Comparison of ENCODE assay signal across 4 fruit fly cellular contexts in the genomic region with DNA sequence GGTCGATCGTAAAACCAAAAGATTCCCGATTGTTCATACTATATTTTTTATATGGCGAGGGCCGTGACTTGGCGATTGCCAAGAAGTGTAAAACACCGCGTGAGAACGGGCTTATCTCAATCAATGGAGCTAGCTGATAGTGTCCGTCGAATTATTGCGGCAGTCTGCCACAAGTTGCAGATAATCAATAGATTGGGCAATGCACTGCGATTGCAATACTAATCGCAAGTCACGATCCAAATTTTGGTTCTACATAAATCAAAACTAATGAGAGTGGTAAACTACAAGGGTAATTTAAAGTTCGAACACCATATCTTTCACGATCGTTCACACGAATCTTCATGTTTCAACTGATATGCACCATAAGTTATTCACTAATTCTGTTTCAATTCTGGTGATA.
A peak's percentile ranks its signal among the peaks of the same experiment; 100 is the strongest.
TF ChIP-seq lines count a peak whose summit lies in the region.

No protein-coding gene starts in this region.

- no peak for TF ChIP-seq CTCF in whole organism, embryonic (GFP tag; optimal IDR thresholded peaks at IDR 0.05; lab: Kevin White, UChicago)

TF ChIP-seq in whole organism, adult, 20 proteins besides CTCF, POLR2A, EP300 and RAD21:
- TF ChIP-seq CG11617 (GFP tag; optimal IDR thresholded peaks at IDR 0.05; lab: Kevin White, UChicago) (no peak), bab1 (GFP tag; optimal IDR thresholded peaks at IDR 0.05; lab: Kevin White, UChicago) (no peak), Mnt (GFP tag; optimal IDR thresholded peaks at IDR 0.05; lab: Kevin White, UChicago) (peak; percentile 11), toe (GFP tag; optimal IDR thresholded peaks at IDR 0.05; lab: Kevin White, UChicago) (no peak), CG5204 (GFP tag; optimal IDR thresholded peaks at IDR 0.05; lab: Kevin White, UChicago) (no peak), CG14711 (tag; optimal IDR thresholded peaks at IDR 0.05; lab: Kevin White, UChicago) (no peak), cic (GFP tag; optimal IDR thresholded peaks at IDR 0.05; lab: Kevin White, UChicago) (peak; percentile 11)

TF ChIP-seq in whole organism, embryonic, 481 proteins besides CTCF, POLR2A, EP300 and RAD21 (continues in another document):
- TF ChIP-seq chif (GFP tag; optimal IDR thresholded peaks at IDR 0.05; lab: Kevin White, UChicago) (no peak), trem (tag; optimal IDR thresholded peaks at IDR 0.05; lab: Kevin White, UChicago) (no peak), B-H2 (GFP tag; optimal IDR thresholded peaks at IDR 0.05; lab: Kevin White, UChicago) (peak; percentile 9), ERR (GFP tag; optimal IDR thresholded peaks at IDR 0.05; lab: Kevin White, UChicago) (no peak), Lim3 (GFP tag; IDR thresholded peaks at IDR 0.05; lab: Robert Waterston, UW) (no peak), sna (GFP tag; IDR thresholded peaks at IDR 0.05; lab: Robert Waterston, UW; ENCODE audit: partially characterized antibody) (no peak), CG3995 (GFP tag; optimal IDR thresholded peaks at IDR 0.05; lab: Kevin White, UChicago) (no peak), slbo (GFP tag; IDR thresholded peaks at IDR 0.05; lab: Robert Waterston, UW) (no peak), HmgD (GFP tag; optimal IDR thresholded peaks at IDR 0.05; lab: Kevin White, UChicago) (no peak), GATAe (GFP tag; conservative IDR thresholded peaks at IDR 0.05; lab: Robert Waterston, UW) (peak; percentile 39; the same call in 1 of the 2 replicates), chn (GFP tag; optimal IDR thresholded peaks at IDR 0.05; lab: Kevin White, UChicago) (no peak), CG10274 (GFP tag; optimal IDR thresholded peaks at IDR 0.05; lab: Kevin White, UChicago) (no peak), Dip2 (GFP tag; IDR thresholded peaks at IDR 0.05; lab: Robert Waterston, UW) (no peak), Usf (GFP tag; optimal IDR thresholded peaks at IDR 0.05; lab: Kevin White, UChicago) (no peak), CG8359 (GFP tag; optimal IDR thresholded peaks at IDR 0.05; lab: Kevin White, UChicago; ENCODE audit: borderline replicate concordance) (no peak), CG9817 (tag; optimal IDR thresholded peaks at IDR 0.05; lab: Kevin White, UChicago) (no peak), hkb (optimal IDR thresholded peaks at IDR 0.05; lab: Kevin White, UChicago) (no peak), hkb (GFP tag; IDR thresholded peaks at IDR 0.05; lab: Robert Waterston, UW) (no peak), CG13894 (tag; optimal IDR thresholded peaks at IDR 0.05; lab: Kevin White, UChicago) (peak; percentile 12), CG11456 (GFP tag; IDR thresholded peaks at IDR 0.05; lab: Robert Waterston, UW) (no peak), CG6813 (GFP tag; optimal IDR thresholded peaks at IDR 0.05; lab: Kevin White, UChicago) (no peak), ap (GFP tag; IDR thresholded peaks at IDR 0.05; lab: Robert Waterston, UW) (no peak), Hr3 (GFP tag; optimal IDR thresholded peaks at IDR 0.05; lab: Kevin White, UChicago) (no peak), grn (GFP tag; optimal IDR thresholded peaks at IDR 0.05; lab: Kevin White, UChicago) (peak; percentile 77), ssp (GFP tag; IDR thresholded peaks at IDR 0.05; lab: Robert Waterston, UW) (no peak), Rfx (GFP tag; IDR thresholded peaks at IDR 0.05; lab: Robert Waterston, UW) (0 out of 2 replicates have a peak, but pooled peaks have one; percentile 19), Ets65A (GFP tag; lab: Kevin White, UChicago) (no peak), CG13424 (tag; optimal IDR thresholded peaks at IDR 0.05; lab: Kevin White, UChicago) (no peak)

TF ChIP-seq in whole organism, prepupa, 60 proteins besides CTCF, POLR2A, EP300 and RAD21:
- no peak for TF ChIP-seq topi (GFP tag; optimal IDR thresholded peaks at IDR 0.05; lab: Kevin White, UChicago)
- TF ChIP-seq vri (GFP tag; optimal IDR thresholded peaks at IDR 0.05; lab: Kevin White, UChicago): peak; percentile 7
- TF ChIP-seq CG9139 (GFP tag; optimal IDR thresholded peaks at IDR 0.05; lab: Kevin White, UChicago): no peak
- no peak for TF ChIP-seq eg (GFP tag; IDR thresholded peaks at IDR 0.05; lab: Robert Waterston, UW)
- no peak for TF ChIP-seq CG1621 (tag; optimal IDR thresholded peaks at IDR 0.05; lab: Kevin White, UChicago)
TF ChIP-seq in whole organism, prepupa: peak in this region for 1.

TF ChIP-seq in whole organism, wandering third instar larva, 38 proteins besides CTCF, POLR2A, EP300 and RAD21:
- TF ChIP-seq Rel (GFP tag; optimal IDR thresholded peaks at IDR 0.05; lab: Kevin White, UChicago): no peak
- TF ChIP-seq Rel (tag; optimal IDR thresholded peaks at IDR 0.05; lab: Kevin White, UChicago): peak; percentile 30
- TF ChIP-seq rgr (GFP tag; optimal IDR thresholded peaks at IDR 0.05; lab: Kevin White, UChicago): no peak
- no peak for TF ChIP-seq Abd-B (GFP tag; optimal IDR thresholded peaks at IDR 0.05; lab: Kevin White, UChicago)
